Fruit fly (Drosophila melanogaster) whole organism, embryonic: ENCODE data around the gene Sap30.

ENCODE experiments used
- CG11085 ChIP-seq: fragments of 200-800 bp; sonication (Bioruptor generic); IDR thresholded peaks from 2 replicates; pipeline ENCODE4 v1.3.6; 2022; ENCODE audit warnings: missing biosample characterization, missing genetic modification characterization
- CG13894 ChIP-seq: fragments of 200-800 bp; sonication (Bioruptor generic); optimal IDR thresholded peaks from 3 replicates; lab custom pipeline; 2018; ENCODE audit warnings: missing biosample characterization, mild to moderate bottlenecking, missing genetic modification characterization, moderate library complexity
- CG15601 ChIP-seq: fragments of 200-800 bp; sonication (Bioruptor generic); optimal IDR thresholded peaks from 3 replicates; lab custom pipeline; 2019; ENCODE audit warnings: missing biosample characterization, mild to moderate bottlenecking, missing genetic modification characterization, moderate library complexity
- CG2199 ChIP-seq: fragments of 200-800 bp; sonication (Bioruptor generic); IDR thresholded peaks from 3 replicates; pipeline ENCODE4 v1.3.6; 2022; ENCODE audit warnings: missing biosample characterization, missing genetic modification characterization
- CG31388 ChIP-seq: fragments of 200-800 bp; sonication (Bioruptor generic); optimal IDR thresholded peaks from 2 replicates; lab custom pipeline; 2016; ENCODE audit warnings: missing biosample characterization, missing genetic modification characterization
- CG8388 ChIP-seq: fragments of 200-800 bp; sonication (Bioruptor generic); optimal IDR thresholded peaks from 2 replicates; lab custom pipeline; 2019; ENCODE audit warnings: missing biosample characterization, mild to moderate bottlenecking, missing genetic modification characterization, moderate library complexity
- CG9727 ChIP-seq: fragments of 200-800 bp; sonication (Bioruptor generic); optimal IDR thresholded peaks from 3 replicates; lab custom pipeline; 2017; ENCODE audit warnings: missing biosample characterization, mild to moderate bottlenecking, missing genetic modification characterization
- CG9932 ChIP-seq: fragments of 200-800 bp; sonication (Bioruptor generic); IDR thresholded peaks from 2 replicates; pipeline ENCODE4 v1.3.6; 2022; ENCODE audit warnings: missing biosample characterization, missing genetic modification characterization
- Dbx ChIP-seq: fragments of 200-800 bp; sonication (Bioruptor generic); IDR thresholded peaks from 3 replicates; pipeline ENCODE4 v1.3.6; 2022; ENCODE audit warnings: missing biosample characterization, missing genetic modification characterization
- Deaf1 ChIP-seq: fragments of 200-800 bp; optimal IDR thresholded peaks from 3 replicates; lab custom pipeline; 2019; ENCODE audit warnings: missing biosample characterization, mild to moderate bottlenecking, missing genetic modification characterization, moderate library complexity
- Dll ChIP-seq: fragments of 200-800 bp; sonication (Bioruptor generic); IDR thresholded peaks from 4 replicates; pipeline ENCODE4 v1.3.6; 2022; ENCODE audit warnings: missing biosample characterization, missing genetic modification characterization; ENCODE audit not compliant: partially characterized antibody
- Hey ChIP-seq: fragments of 200-800 bp; sonication (Bioruptor generic); optimal IDR thresholded peaks from 3 replicates; lab custom pipeline; 2018; ENCODE audit warnings: missing biosample characterization, mild to moderate bottlenecking, missing genetic modification characterization
- HmgD ChIP-seq: fragments of 200-800 bp; sonication (Bioruptor generic); optimal IDR thresholded peaks from 3 replicates; lab custom pipeline; 2016; ENCODE audit warnings: missing biosample characterization, missing genetic modification characterization
- Lim3 ChIP-seq: fragments of 200-800 bp; sonication (Bioruptor generic); IDR thresholded peaks from 2 replicates; pipeline ENCODE4 v1.3.6; 2022; ENCODE audit warnings: missing biosample characterization, missing genetic modification characterization
- Ravus ChIP-seq: fragments of 200-800 bp; sonication (Bioruptor generic); IDR thresholded peaks from 2 replicates; pipeline ENCODE4 v1.3.6; 2022; ENCODE audit warnings: missing biosample characterization, missing genetic modification characterization
- al ChIP-seq: fragments of 200-800 bp; sonication (Bioruptor generic); IDR thresholded peaks from 2 replicates; pipeline ENCODE4 v1.3.6; 2022; ENCODE audit warnings: missing biosample characterization, missing genetic modification characterization
- cg ChIP-seq: fragments of 200-800 bp; sonication (Bioruptor generic); optimal IDR thresholded peaks from 3 replicates; lab custom pipeline; 2019; ENCODE audit warnings: missing biosample characterization, mild to moderate bottlenecking, missing genetic modification characterization, moderate library complexity
- crol ChIP-seq: fragments of 200-800 bp; sonication (Bioruptor generic); IDR thresholded peaks from 2 replicates; pipeline ENCODE4 v1.3.6; 2022; ENCODE audit warnings: missing biosample characterization, missing genetic modification characterization
- dmrt11E ChIP-seq: fragments of 200-800 bp; sonication (Bioruptor generic); optimal IDR thresholded peaks from 3 replicates; lab custom pipeline; 2018; ENCODE audit warnings: missing biosample characterization, mild to moderate bottlenecking, missing genetic modification characterization, moderate library complexity
- fd3F ChIP-seq: fragments of 200-800 bp; sonication (Bioruptor generic); optimal IDR thresholded peaks from 2 replicates; lab custom pipeline; 2018; ENCODE audit warnings: missing biosample characterization, mild to moderate bottlenecking, missing genetic modification characterization, moderate library complexity
- kay ChIP-seq: fragments of 200-800 bp; sonication (Bioruptor generic); optimal IDR thresholded peaks from 2 replicates; lab custom pipeline; 2016; ENCODE audit warnings: missing biosample characterization, missing genetic modification characterization
- kni ChIP-seq: fragments of 200-800 bp; sonication (Bioruptor generic); optimal IDR thresholded peaks from 3 replicates; lab custom pipeline; 2017; ENCODE audit warnings: mild to moderate bottlenecking, missing biosample characterization, missing genetic modification reagents, missing genetic modification characterization
- lola ChIP-seq, 3 experiments: fragments of >200 bp in 2 of 3; fragments of 200-800 bp in 1 of 3; sonication (Bioruptor generic) in 1 of 3; optimal IDR thresholded peaks; 2 replicates each; lab custom pipeline; 2017 to 2019; ENCODE audit warnings: missing biosample characterization in 3 of 3, missing genetic modification characterization in 3 of 3, mild to moderate bottlenecking in 1 of 3, moderate library complexity in 1 of 3
- phol ChIP-seq: fragments of 200-800 bp; sonication (Bioruptor generic); optimal IDR thresholded peaks from 3 replicates; lab custom pipeline; 2018; ENCODE audit warnings: missing biosample characterization, mild to moderate bottlenecking, missing genetic modification characterization, moderate library complexity
- pros ChIP-seq: fragments of 200-800 bp; sonication (Bioruptor generic); optimal IDR thresholded peaks from 3 replicates; lab custom pipeline; 2019; ENCODE audit warnings: missing biosample characterization, mild to moderate bottlenecking, missing genetic modification characterization, moderate library complexity
- ro ChIP-seq: fragments of 200-800 bp; sonication (Bioruptor generic); IDR thresholded peaks from 2 replicates; pipeline ENCODE4 v1.3.6; 2022; ENCODE audit warnings: missing biosample characterization, missing genetic modification characterization
- sc ChIP-seq, 3 experiments: fragments of >200 bp in 2 of 3; fragments of 200-800 bp in 1 of 3; sonication (Bioruptor generic) in 1 of 3; optimal IDR thresholded peaks; 2 replicates in 2 of 3; 3 replicates in 1 of 3; lab custom pipeline; 2017; ENCODE audit warnings: mild to moderate bottlenecking in 1 of 3, missing biosample characterization in 1 of 3, missing genetic modification characterization in 1 of 3, missing genetic modification reagents in 1 of 3
- sens ChIP-seq: fragments of 200-800 bp; sonication (Bioruptor generic); peaks from one replicate; lab custom pipeline; 2016; ENCODE audit warnings: missing biosample characterization, missing genetic modification characterization
- slbo ChIP-seq: fragments of 200-800 bp; sonication (Bioruptor generic); IDR thresholded peaks from 2 replicates; pipeline ENCODE4 v1.3.6; 2022; ENCODE audit warnings: missing biosample characterization, missing genetic modification characterization
- twi ChIP-seq: fragments of 200-800 bp; optimal IDR thresholded peaks from 2 replicates; lab custom pipeline; 2019; ENCODE audit warnings: missing biosample characterization, mild to moderate bottlenecking, missing genetic modification characterization, moderate library complexity
- wor ChIP-seq: fragments of 200-800 bp; sonication (Bioruptor generic); IDR thresholded peaks from 2 replicates; pipeline ENCODE4 v1.3.6; 2022; ENCODE audit warnings: missing biosample characterization, missing genetic modification characterization

Gene Sap30

DNA sequence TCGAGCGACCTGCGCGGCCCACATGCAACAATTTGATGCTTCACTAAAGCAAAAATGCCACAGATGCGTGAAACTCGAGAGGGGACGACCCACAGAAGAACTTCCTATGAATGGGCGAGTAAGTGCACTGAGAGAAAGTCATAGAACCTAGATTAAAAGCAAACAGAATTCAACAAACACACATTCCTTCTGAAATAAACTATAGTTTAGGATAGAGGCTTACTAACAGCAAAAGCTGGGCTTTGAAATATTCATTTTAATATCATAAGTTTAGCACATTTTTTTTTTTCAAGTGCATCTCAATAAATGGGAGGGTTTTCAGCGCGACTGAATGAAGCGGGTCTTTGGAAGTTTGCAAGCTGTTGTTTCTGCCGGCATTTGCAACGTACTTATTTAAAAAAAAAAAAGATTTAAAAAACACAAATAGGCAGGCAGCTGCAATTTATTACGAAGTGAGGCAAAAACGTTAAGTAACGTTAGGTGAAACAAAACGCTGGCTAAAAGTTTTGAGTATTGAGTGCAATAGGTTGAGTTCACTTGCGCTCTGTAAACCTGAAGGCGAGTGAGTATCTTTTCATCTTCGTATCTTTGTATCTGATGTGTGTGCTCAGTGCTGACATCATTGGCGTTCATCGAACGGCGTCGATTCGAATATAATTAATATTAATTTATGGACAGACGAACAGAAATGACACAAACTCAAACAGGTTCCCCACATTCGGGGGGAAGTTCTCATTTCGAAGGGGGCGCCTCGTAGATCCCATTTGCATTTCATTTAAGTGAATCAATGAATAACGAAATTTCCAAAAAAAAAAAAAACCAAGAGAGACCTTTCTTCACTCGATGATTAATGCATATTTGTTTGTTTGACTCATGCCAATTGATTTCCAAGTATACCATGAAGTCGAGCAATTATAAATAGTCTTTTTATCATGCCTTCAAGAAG, 13.9 kb upstream of the Sap30 start (continued):
- no peak for TF ChIP-seq CG31388 (GFP tag; lab: Kevin White, UChicago)
- no peak for TF ChIP-seq sc (optimal IDR thresholded peaks at IDR 0.05; lab: Kevin White, UChicago)
- TF ChIP-seq sc (GFP tag; optimal IDR thresholded peaks at IDR 0.05; lab: Kevin White, UChicago) = no peak
- TF ChIP-seq CG11085 (GFP tag; lab: Robert Waterston, UW) = peak; percentile 36; the same call in 1 of the 2 replicates
- no peak for TF ChIP-seq HmgD (GFP tag; lab: Kevin White, UChicago)
- TF ChIP-seq Hey = no peak
- TF ChIP-seq Dbx (GFP tag; lab: Robert Waterston, UW) = no peak
- TF ChIP-seq CG9932 (GFP tag; lab: Robert Waterston, UW) = no peak
- TF ChIP-seq fd3F (GFP tag; lab: Kevin White, UChicago) = no peak
- no peak for TF ChIP-seq CG13894 (tag; lab: Kevin White, UChicago)
- no peak for TF ChIP-seq Lim3 (GFP tag; lab: Robert Waterston, UW)
- peak; percentile 64 for TF ChIP-seq phol (tag; lab: Kevin White, UChicago)
- no peak for TF ChIP-seq Ravus
- TF ChIP-seq ro = 0 out of 2 replicates have a peak, but pooled peaks have one; percentile 15
- 0 out of 2 replicates have a peak, but pooled peaks have one; percentile 13 for TF ChIP-seq wor
- TF ChIP-seq, all 482 proteins: peak for 236

DNA sequence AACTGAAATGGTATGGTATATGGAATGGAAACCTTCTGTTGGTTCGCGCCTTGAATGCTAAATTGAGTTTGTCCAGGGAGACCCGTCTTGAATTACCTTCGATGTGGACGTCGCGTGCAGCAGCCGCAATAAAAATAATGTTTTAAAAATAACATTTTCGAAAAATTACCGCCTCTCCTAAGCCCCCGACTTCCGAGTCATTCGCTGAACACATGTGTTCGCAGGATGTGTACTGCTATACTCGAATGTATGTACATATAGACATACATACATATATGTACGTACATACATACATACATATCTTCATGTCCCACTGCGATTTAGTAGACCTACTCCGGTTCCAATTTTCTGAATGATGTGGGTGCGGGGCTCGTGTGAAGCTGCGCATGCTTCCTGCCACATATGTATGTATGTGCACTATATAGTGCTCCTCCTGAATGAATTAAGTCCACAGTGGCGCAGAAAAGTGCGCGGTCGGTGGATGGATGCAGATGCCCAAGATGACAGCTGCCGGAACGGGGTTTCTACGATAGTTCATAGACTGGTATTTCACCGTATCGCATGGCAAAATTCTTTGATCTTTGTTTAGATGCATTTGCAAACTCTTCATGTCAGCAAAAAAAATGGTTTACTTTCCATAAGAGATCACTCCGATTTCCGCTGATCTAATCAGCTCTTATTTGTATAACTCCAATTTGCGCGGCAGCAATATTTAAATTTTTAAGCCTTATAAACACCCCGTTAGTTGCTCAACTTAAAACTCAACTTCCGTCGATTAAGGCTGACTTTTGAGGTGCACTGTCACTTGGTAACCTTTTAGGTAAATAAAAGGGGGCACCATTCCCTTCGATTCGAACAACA, 12.7 kb upstream of the Sap30 start:
- TF ChIP-seq dmrt11E (tag; lab: Kevin White, UChicago) (peak; percentile 14), CG2199 (GFP tag; lab: Robert Waterston, UW) (peak; percentile 12; the same call in 1 of the 3 replicates), cg (GFP tag; lab: Kevin White, UChicago) (peak; percentile 19), CG8388 (peak; percentile 97), kay (GFP tag; lab: Kevin White, UChicago) (no peak), twi (peak; percentile 95), HmgD (GFP tag; lab: Kevin White, UChicago) (no peak), lola (GFP tag; optimal IDR thresholded peaks at IDR 0.05; lab: Kevin White, UChicago) (peak in 1 of 3 experiments; percentile 1), sens (GFP tag; lab: Kevin White, UChicago) (peak; percentile 67), CG9727 (GFP tag; lab: Kevin White, UChicago) (no peak)

DNA sequence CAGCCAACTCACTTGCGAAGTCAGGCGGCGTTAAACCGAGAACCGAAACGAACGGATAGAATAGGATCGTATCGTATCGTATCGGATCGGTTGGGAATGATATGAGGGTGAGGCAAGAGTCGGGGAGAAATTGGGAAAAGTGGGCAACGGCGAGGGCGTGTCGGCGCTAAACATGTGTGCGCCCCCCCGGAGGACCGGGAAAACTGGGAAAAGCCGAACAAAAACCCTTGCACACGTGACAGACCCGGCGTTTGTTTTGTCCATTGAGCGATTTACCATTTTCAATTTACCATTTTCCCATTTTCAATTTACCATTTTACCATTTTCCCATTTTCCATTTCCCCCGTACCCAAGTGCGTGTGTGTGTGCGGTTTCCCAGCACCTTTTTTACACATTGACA, 12.0 kb upstream of the Sap30 start:
- TF ChIP-seq CG15601 (tag; lab: Kevin White, UChicago) (peak; percentile 23), twi (peak; percentile 94), crol (0 out of 2 replicates have a peak, but pooled peaks have one; percentile 33), slbo (GFP tag; lab: Robert Waterston, UW) (no peak), kni (peak; percentile 59), pros (GFP tag; lab: Kevin White, UChicago) (peak; percentile 16), Dll (GFP tag; lab: Robert Waterston, UW) (0 out of 4 replicates have a peak, but pooled peaks have one; percentile 12), al (GFP tag; lab: Robert Waterston, UW) (no peak), Deaf1 (tag; lab: Kevin White, UChicago) (peak; percentile 38)
